Worm (Caenorhabditis elegans) whole organism, early embryonic: Measurements from ENCODE around the gene Y97E10AR.6.

ENCODE experiments used
- B0310.2 ChIP-seq: sonication (generic microtip); optimal IDR thresholded peaks from 2 replicates; lab custom pipeline; 2016; ENCODE audit warnings: mild to moderate bottlenecking, missing genetic modification characterization, missing compliant biosample characterization
- F13C5.2 ChIP-seq: sonication (generic microtip); optimal IDR thresholded peaks from 2 replicates; lab custom pipeline; 2017; ENCODE audit warnings: mild to moderate bottlenecking, missing genetic modification characterization, inconsistent platforms, missing compliant biosample characterization
- aly-1 ChIP-seq: sonication (generic microtip); optimal IDR thresholded peaks from 2 replicates; lab custom pipeline; 2016; ENCODE audit warnings: missing genetic modification characterization, missing compliant biosample characterization
- ama-1 ChIP-seq: fragments of 150-350 bp; optimal IDR thresholded peaks from 2 replicates; lab custom pipeline; 2014
- ceh-13 ChIP-seq: fragments of 200-800 bp; sonication (Bioruptor generic); optimal IDR thresholded peaks from 2 replicates; lab custom pipeline; 2018; ENCODE audit warnings: mild to moderate bottlenecking, missing genetic modification characterization, missing compliant biosample characterization
- ceh-36 ChIP-seq: sonication (generic microtip); optimal IDR thresholded peaks from 2 replicates; lab custom pipeline; 2016; ENCODE audit warnings: missing genetic modification characterization, inconsistent platforms, missing compliant biosample characterization
- ets-7 ChIP-seq: sonication (generic microtip); optimal IDR thresholded peaks from 2 replicates; lab custom pipeline; 2016; ENCODE audit warnings: missing genotype, missing genetic modification characterization, missing compliant biosample characterization
- flt-1 ChIP-seq: fragments of 200-800 bp; sonication (Bioruptor generic); IDR thresholded peaks from 2 replicates; pipeline ENCODE4 v1.3.6; 2022; ENCODE audit warnings: missing genetic modification characterization, missing compliant biosample characterization
- hmbx-1 ChIP-seq: sonication (generic microtip); optimal IDR thresholded peaks from 2 replicates; lab custom pipeline; 2016; ENCODE audit warnings: mild to moderate bottlenecking, missing genetic modification characterization, missing compliant biosample characterization
- hmg-4 ChIP-seq: fragments of 200-800 bp; sonication (Bioruptor generic); optimal IDR thresholded peaks from 2 replicates; lab custom pipeline; 2018; ENCODE audit warnings: mild to moderate bottlenecking, missing genetic modification characterization, missing compliant biosample characterization
- hnd-1 ChIP-seq: sonication (generic microtip); optimal IDR thresholded peaks from 2 replicates; lab custom pipeline; 2016; ENCODE audit warnings: missing genetic modification characterization, missing compliant biosample characterization
- pes-1 ChIP-seq: fragments of 200-800 bp; sonication (Bioruptor generic); IDR thresholded peaks from 2 replicates; pipeline ENCODE4 v1.3.6; 2022; ENCODE audit warnings: missing genetic modification reagents, missing genetic modification characterization, missing compliant biosample characterization
- scrt-1 ChIP-seq: fragments of 200-800 bp; sonication (Bioruptor generic); IDR thresholded peaks from 2 replicates; pipeline ENCODE4 v1.3.6; 2022; ENCODE audit warnings: missing genetic modification characterization, missing compliant biosample characterization
- sea-1 ChIP-seq: fragments of 200-800 bp; sonication (Bioruptor generic); conservative IDR thresholded peaks from 2 replicates; pipeline ENCODE4 v1.3.6; 2022; ENCODE audit warnings: missing genetic modification characterization, missing compliant biosample characterization
- tbx-11 ChIP-seq: fragments of 200-800 bp; sonication (Bioruptor generic); IDR thresholded peaks from 2 replicates; pipeline ENCODE4 v1.3.6; 2022; ENCODE audit warnings: missing genetic modification characterization, missing compliant biosample characterization
- tbx-37 ChIP-seq: fragments of 200-800 bp; sonication (Bioruptor generic); conservative IDR thresholded peaks from 2 replicates; pipeline ENCODE4 v1.3.6; 2022; ENCODE audit warnings: missing genetic modification reagents, missing genetic modification characterization, missing compliant biosample characterization
- tra-4 ChIP-seq: sonication (generic microtip); optimal IDR thresholded peaks from 2 replicates; lab custom pipeline; 2017; ENCODE audit warnings: missing genetic modification characterization, missing compliant biosample characterization

Gene Y97E10AR.6

DNA sequence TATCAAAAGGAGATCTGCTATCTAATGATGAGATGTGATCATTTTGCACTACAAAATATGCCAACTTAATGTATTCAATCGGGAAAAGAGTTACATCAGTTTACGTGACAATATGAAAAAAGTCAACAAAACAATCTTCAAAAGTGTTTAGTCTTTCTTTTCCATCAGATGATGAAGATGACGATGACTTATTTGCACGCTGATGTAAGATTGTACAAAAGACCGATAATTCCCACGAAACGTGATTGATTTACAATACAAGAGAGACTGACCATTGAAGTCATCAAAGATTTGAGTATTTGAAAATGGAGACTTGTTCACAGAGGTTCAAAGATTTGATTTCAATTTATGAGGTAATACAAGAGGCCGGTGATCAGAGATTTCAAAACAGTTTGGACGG, 11.5 kb upstream of the Y97E10AR.6 start:
- TF ChIP-seq ceh-36 (tag; lab: Kevin White, UChicago) (no peak), hmbx-1 (no peak), B0310.2 (tag; lab: Kevin White, UChicago) (no peak), hmg-4 (GFP tag; lab: Kevin White, UChicago) (no peak), aly-1 (no peak), sea-1 (GFP tag; lab: Robert Waterston, UW) (no peak), ets-7 (tag; lab: Kevin White, UChicago) (no peak), tbx-11 (GFP tag; lab: Robert Waterston, UW) (no peak), pes-1 (GFP tag; lab: Robert Waterston, UW) (no peak)

DNA sequence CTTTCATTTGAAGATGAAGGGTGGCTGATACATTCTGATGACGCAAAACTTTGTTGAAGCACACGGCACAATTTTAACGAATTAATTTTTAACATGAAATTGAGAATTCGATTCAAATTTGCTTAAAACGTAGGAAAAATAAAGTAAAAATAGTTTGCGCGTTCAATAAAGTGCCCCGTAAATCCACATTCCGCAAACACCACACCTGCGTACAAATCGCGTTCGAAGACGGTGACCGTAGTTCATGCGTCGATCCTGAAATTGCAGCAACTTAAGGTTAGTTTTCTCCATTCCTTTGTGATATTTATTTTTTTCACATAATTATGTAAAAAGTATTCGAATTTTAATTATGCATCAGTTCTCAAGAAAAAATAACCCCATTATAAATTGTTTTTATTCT, 11.0 kb upstream of the Y97E10AR.6 start, which contains the start of gene F43H9.3:
Gene F43H9.3 (minus strand): TSS at position 189 of the 400 bp plus-strand sequence.
- no peak for TF ChIP-seq flt-1 (GFP tag; lab: Robert Waterston, UW)
- no peak for TF ChIP-seq B0310.2 (tag; lab: Kevin White, UChicago)
- TF ChIP-seq ceh-36 (tag; lab: Kevin White, UChicago), result no peak
- no peak for TF ChIP-seq tbx-37
- no peak for TF ChIP-seq ets-7 (tag; lab: Kevin White, UChicago)
- no peak for TF ChIP-seq F13C5.2 (tag; lab: Kevin White, UChicago)
- no peak for TF ChIP-seq hnd-1 (tag; lab: Kevin White, UChicago)
- no peak for TF ChIP-seq pes-1 (GFP tag; lab: Robert Waterston, UW)
- no peak for TF ChIP-seq tbx-11 (GFP tag; lab: Robert Waterston, UW)
- no peak for TF ChIP-seq aly-1
- no peak for TF ChIP-seq sea-1 (GFP tag; lab: Robert Waterston, UW)
- TF ChIP-seq scrt-1 (GFP tag; lab: Robert Waterston, UW), result no peak
- no peak for TF ChIP-seq ama-1 (lab: Kevin White, UChicago)
- no peak for TF ChIP-seq tra-4 (tag; lab: Kevin White, UChicago)

DNA sequence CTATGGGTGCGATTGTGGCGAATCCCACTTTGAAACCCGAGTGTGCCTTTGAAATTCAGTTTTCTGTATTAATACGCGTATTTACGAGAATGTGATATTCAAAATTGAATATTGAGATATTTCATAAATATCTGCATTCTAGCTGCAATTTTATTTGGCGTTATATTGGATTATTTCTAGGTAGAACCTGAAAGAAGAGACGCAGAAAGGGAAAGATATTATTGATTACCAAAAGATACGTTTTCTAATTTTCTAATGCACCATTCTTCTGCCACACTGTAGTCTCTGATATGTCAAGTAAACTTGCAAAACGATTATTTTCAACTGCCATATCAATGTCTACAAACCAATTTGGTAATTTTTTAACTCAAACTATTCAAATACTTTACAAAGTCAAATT, 8.3 kb upstream of the Y97E10AR.6 start, which contains the start of gene ech-3:
Gene ech-3 (plus strand): TSS at position 178 of the 400 bp plus-strand sequence.
- no peak for TF ChIP-seq B0310.2 (tag; lab: Kevin White, UChicago)
- TF ChIP-seq F13C5.2 (tag; lab: Kevin White, UChicago), result no peak
- TF ChIP-seq aly-1, result no peak
- TF ChIP-seq ama-1 (lab: Kevin White, UChicago), result no peak
- no peak for TF ChIP-seq hnd-1 (tag; lab: Kevin White, UChicago)
- no peak for TF ChIP-seq flt-1 (GFP tag; lab: Robert Waterston, UW)
- TF ChIP-seq tbx-11 (GFP tag; lab: Robert Waterston, UW), result no peak
- TF ChIP-seq tra-4 (tag; lab: Kevin White, UChicago), result no peak

DNA sequence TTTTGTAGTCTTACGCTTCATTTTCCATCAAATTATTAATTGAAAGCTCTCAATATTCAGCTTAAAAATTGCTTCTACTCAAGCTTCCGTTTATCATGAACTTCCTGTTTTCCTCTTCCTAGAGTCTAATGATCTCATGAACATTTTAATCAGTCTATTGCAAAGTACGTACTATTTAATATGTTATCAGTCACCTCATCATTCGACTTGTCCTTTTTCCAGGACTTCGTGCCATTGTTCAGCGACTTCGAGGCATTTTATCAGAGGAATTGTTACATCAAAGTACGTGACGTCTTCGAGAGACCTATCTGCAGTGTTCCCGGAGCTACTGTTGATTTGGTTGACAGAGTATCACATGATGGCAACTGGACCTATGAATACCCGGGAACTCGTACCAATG, 6.0 kb upstream of the Y97E10AR.6 start:
- TF ChIP-seq F13C5.2 (tag; lab: Kevin White, UChicago) (no peak), ama-1 (lab: Kevin White, UChicago) (no peak), tbx-11 (GFP tag; lab: Robert Waterston, UW) (no peak), ceh-13 (GFP tag; lab: Kevin White, UChicago) (no peak), hmg-4 (GFP tag; lab: Kevin White, UChicago) (no peak), aly-1 (no peak), scrt-1 (GFP tag; lab: Robert Waterston, UW) (no peak), pes-1 (GFP tag; lab: Robert Waterston, UW) (no peak), hmbx-1 (no peak)

DNA sequence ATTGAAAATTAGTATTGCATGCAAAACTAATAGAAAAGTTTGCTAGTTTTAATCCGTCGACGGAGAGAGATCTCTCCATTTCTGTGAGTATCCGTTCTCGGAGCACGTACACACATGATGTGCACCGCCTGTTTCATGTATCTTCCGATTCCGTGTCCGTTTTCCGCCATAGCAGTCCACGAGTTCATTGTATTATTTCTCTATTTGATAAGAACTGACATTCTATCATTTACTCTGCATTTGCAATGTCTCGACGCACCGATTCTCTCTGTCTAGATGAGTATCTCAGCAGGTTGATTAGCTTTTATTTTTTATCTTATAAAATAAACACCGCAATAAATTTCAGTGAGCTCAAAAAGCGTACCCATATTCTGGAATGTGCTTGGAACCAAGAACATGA, 5.2 kb upstream of the Y97E10AR.6 start:
- no peak for TF ChIP-seq ets-7 (tag; lab: Kevin White, UChicago)
- TF ChIP-seq B0310.2 (tag; lab: Kevin White, UChicago), result no peak
- TF ChIP-seq hnd-1 (tag; lab: Kevin White, UChicago), result no peak
- no peak for TF ChIP-seq scrt-1 (GFP tag; lab: Robert Waterston, UW)
- TF ChIP-seq tbx-11 (GFP tag; lab: Robert Waterston, UW), result no peak
- TF ChIP-seq sea-1 (GFP tag; lab: Robert Waterston, UW), result no peak
- no peak for TF ChIP-seq flt-1 (GFP tag; lab: Robert Waterston, UW)
- TF ChIP-seq F13C5.2 (tag; lab: Kevin White, UChicago), result no peak
- TF ChIP-seq aly-1, result no peak
- TF ChIP-seq ceh-13 (GFP tag; lab: Kevin White, UChicago), result no peak
- no peak for TF ChIP-seq ceh-36 (tag; lab: Kevin White, UChicago)
- TF ChIP-seq tra-4 (tag; lab: Kevin White, UChicago), result no peak
- no peak for TF ChIP-seq tbx-37
- no peak for TF ChIP-seq hmbx-1
- TF ChIP-seq ama-1 (lab: Kevin White, UChicago), result no peak
- TF ChIP-seq hmg-4 (GFP tag; lab: Kevin White, UChicago), result no peak
- TF ChIP-seq pes-1 (GFP tag; lab: Robert Waterston, UW), result no peak

DNA sequence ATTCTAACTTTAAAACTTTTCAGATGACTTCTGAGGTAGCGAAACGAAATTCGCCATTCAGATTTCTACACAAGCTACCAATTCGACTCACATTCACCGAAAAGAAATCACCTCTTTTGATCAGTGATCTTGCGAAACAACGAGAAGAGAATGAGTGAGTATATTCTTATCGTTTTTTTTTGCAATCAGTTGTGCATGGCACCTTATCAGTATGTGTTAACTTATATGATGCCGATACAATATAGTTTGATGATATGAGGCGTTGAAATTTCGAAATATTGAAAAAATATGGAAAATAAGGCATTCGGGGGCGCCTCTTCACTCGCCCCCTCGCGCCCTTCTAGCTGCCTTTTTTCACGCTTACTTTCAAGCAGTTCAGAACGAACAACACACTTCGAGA, 4.2 kb upstream of the Y97E10AR.6 start:
- TF ChIP-seq tra-4 (tag; lab: Kevin White, UChicago) (no peak), ets-7 (tag; lab: Kevin White, UChicago) (no peak), tbx-11 (GFP tag; lab: Robert Waterston, UW) (no peak), ceh-36 (tag; lab: Kevin White, UChicago) (no peak), flt-1 (GFP tag; lab: Robert Waterston, UW) (no peak), scrt-1 (GFP tag; lab: Robert Waterston, UW) (no peak), ama-1 (lab: Kevin White, UChicago) (no peak), ceh-13 (GFP tag; lab: Kevin White, UChicago) (no peak), sea-1 (GFP tag; lab: Robert Waterston, UW) (no peak)

DNA sequence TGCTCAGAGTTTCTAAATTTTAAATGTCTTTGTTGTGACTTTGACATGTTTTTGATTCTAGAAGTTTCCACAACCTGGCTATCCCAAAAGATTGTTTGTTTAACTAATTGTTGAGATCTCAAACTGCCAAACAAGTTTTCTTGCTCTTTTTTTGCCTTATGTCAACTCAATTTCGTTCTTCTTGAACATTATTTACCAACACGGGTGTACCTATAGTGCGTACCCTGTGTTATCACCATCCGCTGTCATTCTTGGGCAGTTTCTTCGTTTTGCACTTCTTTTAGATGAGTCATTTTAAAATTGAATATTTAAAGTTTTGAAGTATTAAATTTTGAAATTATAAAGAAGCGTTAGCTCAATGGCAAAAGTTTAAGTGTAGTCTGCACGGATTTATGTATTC, 3.2 kb upstream of the Y97E10AR.6 start, which contains the start of gene sptl-2:
Gene sptl-2 (plus strand): TSS at position 280 of the 400 bp plus-strand sequence.
- TF ChIP-seq F13C5.2 (tag; lab: Kevin White, UChicago), result no peak
- TF ChIP-seq ceh-36 (tag; lab: Kevin White, UChicago), result no peak
- TF ChIP-seq scrt-1 (GFP tag; lab: Robert Waterston, UW), result no peak
- no peak for TF ChIP-seq pes-1 (GFP tag; lab: Robert Waterston, UW)
- TF ChIP-seq tbx-37, result no peak
- no peak for TF ChIP-seq hmbx-1
- TF ChIP-seq hmg-4 (GFP tag; lab: Kevin White, UChicago), result no peak
- no peak for TF ChIP-seq ceh-13 (GFP tag; lab: Kevin White, UChicago)
- TF ChIP-seq aly-1, result no peak
- no peak for TF ChIP-seq tbx-11 (GFP tag; lab: Robert Waterston, UW)
